Fruit fly (Drosophila melanogaster) whole organism, embryonic: ENCODE measurements around the gene CG33160.
A peak's percentile ranks its signal among the peaks of the same experiment; 100 is the strongest.

Experiments
- Aef1 ChIP-seq: fragments of 200-800 bp; sonication (Bioruptor generic); IDR thresholded peaks from 3 replicates; pipeline ENCODE4 v1.3.6; 2022; ENCODE audit warnings: missing biosample characterization, missing genetic modification characterization
- Atf-2 ChIP-seq: fragments of 200-800 bp; sonication (Bioruptor generic); optimal IDR thresholded peaks from 2 replicates; lab custom pipeline; 2016; ENCODE audit warnings: missing biosample characterization, missing genetic modification characterization
- CG10147 ChIP-seq: fragments of 200-800 bp; sonication (Bioruptor generic); optimal IDR thresholded peaks from 2 replicates; lab custom pipeline; 2019; ENCODE audit warnings: missing biosample characterization, mild to moderate bottlenecking, missing genetic modification characterization, moderate library complexity
- CG11247 ChIP-seq: fragments of 200-800 bp; sonication (Bioruptor generic); IDR thresholded peaks from 2 replicates; pipeline ENCODE4 v1.3.6; 2022; ENCODE audit warnings: missing biosample characterization, missing genetic modification characterization
- CG11723 ChIP-seq: fragments of 200-800 bp; sonication (Bioruptor generic); optimal IDR thresholded peaks from 2 replicates; lab custom pipeline; 2017; ENCODE audit warnings: missing biosample characterization, mild to moderate bottlenecking, missing genetic modification characterization
- CG1233 ChIP-seq: fragments of 200-800 bp; sonication (Bioruptor generic); optimal IDR thresholded peaks from 4 replicates; lab custom pipeline; 2018; ENCODE audit warnings: missing biosample characterization, mild to moderate bottlenecking, missing genetic modification characterization
- CG12391 ChIP-seq: fragments of 200-800 bp; sonication (Bioruptor generic); optimal IDR thresholded peaks from 3 replicates; lab custom pipeline; 2018; ENCODE audit warnings: missing biosample characterization, mild to moderate bottlenecking, missing genetic modification characterization, moderate library complexity
- CG13624 ChIP-seq: fragments of 200-800 bp; sonication (Bioruptor generic); optimal IDR thresholded peaks from 2 replicates; lab custom pipeline; 2016; ENCODE audit warnings: missing biosample characterization, missing genetic modification characterization
- CG14441 ChIP-seq: fragments of 200-800 bp; sonication (Bioruptor generic); IDR thresholded peaks from 2 replicates; pipeline ENCODE4 v1.3.6; 2022; ENCODE audit warnings: missing biosample characterization, missing genetic modification characterization
- CG18619 ChIP-seq: fragments of 200-800 bp; sonication (Bioruptor generic); optimal IDR thresholded peaks from 3 replicates; lab custom pipeline; 2017; ENCODE audit warnings: missing biosample characterization, mild to moderate bottlenecking, missing genetic modification characterization
- CG2120 ChIP-seq: fragments of 200-800 bp; sonication (Bioruptor generic); optimal IDR thresholded peaks from 3 replicates; lab custom pipeline; 2016; ENCODE audit warnings: missing biosample characterization, missing genetic modification characterization
- CG2875 ChIP-seq: fragments of 200-800 bp; sonication (Bioruptor generic); optimal IDR thresholded peaks from 2 replicates; lab custom pipeline; 2017; ENCODE audit warnings: missing biosample characterization, mild to moderate bottlenecking, missing genetic modification characterization, missing genetic modification reagents
- CG31441 ChIP-seq: fragments of 200-800 bp; sonication (Bioruptor generic); IDR thresholded peaks from 2 replicates; pipeline ENCODE4 v1.3.6; 2022; ENCODE audit warnings: missing biosample characterization, missing genetic modification characterization
- CG4404 ChIP-seq: fragments of 200-800 bp; sonication (Bioruptor generic); IDR thresholded peaks from 2 replicates; pipeline ENCODE4 v1.3.6; 2022; ENCODE audit warnings: missing biosample characterization, missing genetic modification characterization
- CG8388 ChIP-seq: fragments of 200-800 bp; sonication (Bioruptor generic); optimal IDR thresholded peaks from 2 replicates; lab custom pipeline; 2019; ENCODE audit warnings: missing biosample characterization, mild to moderate bottlenecking, missing genetic modification characterization, moderate library complexity
- CG8944 ChIP-seq: fragments of 200-800 bp; sonication (Bioruptor generic); optimal IDR thresholded peaks from 3 replicates; lab custom pipeline; 2016; ENCODE audit warnings: missing biosample characterization, missing genetic modification characterization
- CG9876 ChIP-seq: fragments of 200-800 bp; sonication (Bioruptor generic); optimal IDR thresholded peaks from 2 replicates; lab custom pipeline; 2016; ENCODE audit warnings: missing biosample characterization, missing genetic modification characterization
- Chrac-16 ChIP-seq: fragments of 200-800 bp; sonication (Bioruptor generic); optimal IDR thresholded peaks from 3 replicates; lab custom pipeline; 2016; ENCODE audit warnings: missing biosample characterization, missing genetic modification characterization
- Dad ChIP-seq: fragments of 200-800 bp; sonication (Bioruptor generic); optimal IDR thresholded peaks from 3 replicates; lab custom pipeline; 2016; ENCODE audit warnings: missing biosample characterization, missing genetic modification characterization
- ERR ChIP-seq: fragments of 200-800 bp; sonication (Bioruptor generic); optimal IDR thresholded peaks from 2 replicates; lab custom pipeline; 2016; ENCODE audit warnings: missing biosample characterization, missing genetic modification characterization
- Fer1 ChIP-seq: fragments of 200-800 bp; sonication (Bioruptor generic); optimal IDR thresholded peaks from 2 replicates; lab custom pipeline; 2017; ENCODE audit warnings: missing biosample characterization, mild to moderate bottlenecking, missing genetic modification characterization
- Hmr ChIP-seq: fragments of 200-800 bp; sonication (Bioruptor generic); optimal IDR thresholded peaks from 3 replicates; lab custom pipeline; 2017; ENCODE audit warnings: mild to moderate bottlenecking, missing biosample characterization, missing genetic modification reagents, missing genetic modification characterization
- Myb ChIP-seq: fragments of 200-800 bp; sonication (Bioruptor generic); optimal IDR thresholded peaks from 2 replicates; lab custom pipeline; 2016; ENCODE audit warnings: missing biosample characterization, missing genetic modification characterization
- NC2β ChIP-seq: fragments of 200-800 bp; sonication (Bioruptor generic); optimal IDR thresholded peaks from 2 replicates; lab custom pipeline; 2016; ENCODE audit warnings: missing biosample characterization, missing genetic modification characterization
- NFAT ChIP-seq: fragments of 200-800 bp; sonication (Bioruptor generic); IDR thresholded peaks from 2 replicates; pipeline ENCODE4 v1.3.6; 2022; ENCODE audit warnings: missing biosample characterization, missing genetic modification characterization
- Six4 ChIP-seq: fragments of 200-800 bp; sonication (Bioruptor generic); optimal IDR thresholded peaks from 2 replicates; lab custom pipeline; 2016; ENCODE audit warnings: missing biosample characterization, missing genetic modification characterization
- TFAM ChIP-seq: fragments of 200-800 bp; sonication (Bioruptor generic); optimal IDR thresholded peaks from 2 replicates; lab custom pipeline; 2017; ENCODE audit warnings: missing biosample characterization, missing genetic modification characterization, inconsistent platforms
- Usf ChIP-seq: fragments of 200-800 bp; sonication (Bioruptor generic); optimal IDR thresholded peaks from 2 replicates; lab custom pipeline; 2017; ENCODE audit warnings: missing genotype, missing biosample characterization, missing genetic modification characterization
- ab ChIP-seq: fragments of 200-800 bp; sonication (Bioruptor generic); optimal IDR thresholded peaks from 2 replicates; lab custom pipeline; 2016; ENCODE audit warnings: missing biosample characterization, missing genetic modification characterization
- ac ChIP-seq: fragments of 200-800 bp; sonication (Bioruptor generic); optimal IDR thresholded peaks from 3 replicates; lab custom pipeline; 2017; ENCODE audit warnings: missing biosample characterization, mild to moderate bottlenecking, missing genetic modification characterization
- ara ChIP-seq: fragments of 200-800 bp; sonication (Bioruptor generic); IDR thresholded peaks from 2 replicates; pipeline ENCODE4 v1.3.6; 2022; ENCODE audit warnings: missing biosample characterization, missing genetic modification characterization
- bigmax ChIP-seq: fragments of 200-800 bp; sonication (Bioruptor generic); optimal IDR thresholded peaks from 2 replicates; lab custom pipeline; 2018; ENCODE audit warnings: missing biosample characterization, mild to moderate bottlenecking, missing genetic modification characterization
- cato ChIP-seq: fragments of 200-800 bp; sonication (Bioruptor generic); optimal IDR thresholded peaks from 2 replicates; lab custom pipeline; 2016; ENCODE audit warnings: missing biosample characterization, missing genetic modification characterization, borderline replicate concordance
- dmrt99B ChIP-seq: fragments of 200-800 bp; sonication (Bioruptor generic); optimal IDR thresholded peaks from 2 replicates; lab custom pipeline; 2018; ENCODE audit warnings: missing biosample characterization, mild to moderate bottlenecking, missing genetic modification characterization, moderate library complexity
- dysf ChIP-seq: fragments of 200-800 bp; sonication (Bioruptor generic); IDR thresholded peaks from 3 replicates; pipeline ENCODE4 v1.3.6; 2022; ENCODE audit warnings: missing biosample characterization, missing genetic modification characterization
- ewg ChIP-seq: fragments of 200-800 bp; sonication (Bioruptor generic); optimal IDR thresholded peaks from 3 replicates; lab custom pipeline; 2017; ENCODE audit warnings: mild to moderate bottlenecking, missing biosample characterization, missing genetic modification reagents, missing genetic modification characterization
- fd64A ChIP-seq: fragments of 200-800 bp; sonication (Bioruptor generic); optimal IDR thresholded peaks from 3 replicates; lab custom pipeline; 2018; ENCODE audit warnings: missing biosample characterization, mild to moderate bottlenecking, missing genetic modification characterization
- fu2 ChIP-seq: fragments of 200-800 bp; sonication (Bioruptor generic); optimal IDR thresholded peaks from 2 replicates; lab custom pipeline; 2016; ENCODE audit warnings: missing biosample characterization, missing genetic modification characterization
- hbn ChIP-seq: fragments of 200-800 bp; sonication (Bioruptor generic); IDR thresholded peaks from 2 replicates; pipeline ENCODE4 v1.3.6; 2022; ENCODE audit warnings: missing biosample characterization, missing genetic modification characterization; ENCODE audit not compliant: partially characterized antibody
- ind ChIP-seq: fragments of 200-800 bp; sonication (Bioruptor generic); optimal IDR thresholded peaks from 3 replicates; lab custom pipeline; 2016; ENCODE audit warnings: missing biosample characterization, missing genetic modification characterization
- ken ChIP-seq: fragments of 200-800 bp; sonication (Bioruptor generic); IDR thresholded peaks from 3 replicates; pipeline ENCODE4 v1.3.6; 2022; ENCODE audit warnings: missing biosample characterization, missing genetic modification characterization
- maf-S ChIP-seq: fragments of 200-800 bp; sonication (Bioruptor generic); optimal IDR thresholded peaks from 2 replicates; lab custom pipeline; 2016; ENCODE audit warnings: missing biosample characterization, missing genetic modification characterization
- nom ChIP-seq: fragments of 200-800 bp; sonication (Bioruptor generic); optimal IDR thresholded peaks from 2 replicates; lab custom pipeline; 2017; ENCODE audit warnings: missing biosample characterization, missing genetic modification characterization, mild to moderate bottlenecking, moderate library complexity, missing genetic modification reagents
- onecut ChIP-seq: fragments of 200-800 bp; sonication (Bioruptor generic); IDR thresholded peaks from 2 replicates; pipeline ENCODE4 v1.3.6; 2022; ENCODE audit warnings: missing biosample characterization, missing genetic modification characterization
- ranshi ChIP-seq: fragments of 200-800 bp; sonication (Bioruptor generic); IDR thresholded peaks from 2 replicates; pipeline ENCODE4 v1.3.6; 2022; ENCODE audit warnings: missing biosample characterization, missing genetic modification characterization
- rib ChIP-seq: fragments of 200-800 bp; sonication (Bioruptor generic); IDR thresholded peaks from 2 replicates; pipeline ENCODE4 v1.3.6; 2022; ENCODE audit warnings: missing biosample characterization, missing genetic modification characterization
- sr ChIP-seq: fragments of 200-800 bp; sonication (Bioruptor generic); IDR thresholded peaks from 3 replicates; pipeline ENCODE4 v1.3.6; 2022; ENCODE audit warnings: missing biosample characterization, missing genetic modification characterization
- stc ChIP-seq: fragments of 200-800 bp; sonication (Bioruptor generic); IDR thresholded peaks from 2 replicates; pipeline ENCODE4 v1.3.6; 2022; ENCODE audit warnings: missing biosample characterization, missing genetic modification characterization
- stwl ChIP-seq: fragments of 200-800 bp; sonication (Bioruptor generic); optimal IDR thresholded peaks from 3 replicates; lab custom pipeline; 2018; ENCODE audit warnings: missing biosample characterization, mild to moderate bottlenecking, missing genetic modification characterization, moderate library complexity
- tio ChIP-seq: fragments of 200-800 bp; sonication (Bioruptor generic); optimal IDR thresholded peaks from 2 replicates; lab custom pipeline; 2017; ENCODE audit warnings: missing biosample characterization, missing genetic modification characterization, inconsistent platforms
- tup ChIP-seq: fragments of 200-800 bp; sonication (Bioruptor generic); optimal IDR thresholded peaks from 2 replicates; lab custom pipeline; 2016; ENCODE audit warnings: missing biosample characterization, mild to moderate bottlenecking, missing genetic modification characterization, moderate library complexity
- zfh1 ChIP-seq: fragments of 200-800 bp; sonication (Bioruptor generic); IDR thresholded peaks from 3 replicates; pipeline ENCODE4 v1.3.6; 2022; ENCODE audit warnings: missing biosample characterization, missing genetic modification characterization

The CG33160 gene

dm6 chr3L:3179474-3179873, 26.7 kb downstream of the CG33160 start (continued):
- TF ChIP-seq Dad (GFP tag; lab: Kevin White, UChicago) (peak; percentile 78), Hmr (GFP tag; lab: Kevin White, UChicago) (peak; percentile 89), CG10147 (GFP tag; lab: Kevin White, UChicago) (no peak), stwl (tag; lab: Kevin White, UChicago) (no peak), fd64A (GFP tag; lab: Kevin White, UChicago) (peak; percentile 57), Fer1 (GFP tag; lab: Kevin White, UChicago) (no peak), ab (peak; percentile 46), Myb (GFP tag; lab: Kevin White, UChicago) (peak; percentile 48), zfh1 (peak; percentile 89), bigmax (GFP tag; lab: Kevin White, UChicago) (peak; percentile 19), Usf (peak; percentile 45), Aef1 (peak; percentile 84), Six4 (GFP tag; lab: Kevin White, UChicago) (peak; percentile 82), onecut (GFP tag; lab: Robert Waterston, UW) (peak; percentile 80), cato (GFP tag; lab: Kevin White, UChicago) (peak; percentile 45), hbn (GFP tag; lab: Robert Waterston, UW) (no peak), tup (GFP tag; lab: Kevin White, UChicago) (peak; percentile 68), CG9876 (GFP tag; lab: Kevin White, UChicago) (no peak), fu2 (GFP tag; lab: Kevin White, UChicago) (peak; percentile 43), ind (GFP tag; lab: Kevin White, UChicago) (peak; percentile 85), CG11247 (peak; percentile 86), CG12391 (peak; percentile 87), CG8944 (GFP tag; lab: Kevin White, UChicago) (peak; percentile 22), maf-S (GFP tag; lab: Kevin White, UChicago) (peak; percentile 80), CG4404 (GFP tag; lab: Robert Waterston, UW) (peak; percentile 74), CG14441 (GFP tag; lab: Robert Waterston, UW) (peak; percentile 93), nom (GFP tag; lab: Kevin White, UChicago) (peak; percentile 86), NC2β (GFP tag; lab: Kevin White, UChicago) (peak; percentile 52), CG11723 (peak; percentile 68), CG13624 (GFP tag; lab: Kevin White, UChicago) (peak; percentile 78), ewg (GFP tag; lab: Kevin White, UChicago) (peak; percentile 59), CG2875 (GFP tag; lab: Kevin White, UChicago) (peak; percentile 83), TFAM (GFP tag; lab: Kevin White, UChicago) (peak; percentile 27), sr (GFP tag; lab: Robert Waterston, UW) (peak; percentile 46; the same call in 1 of the 3 replicates), ranshi (GFP tag; lab: Robert Waterston, UW) (peak; percentile 91), NFAT (GFP tag; lab: Robert Waterston, UW) (peak; percentile 86), ac (GFP tag; lab: Kevin White, UChicago) (peak; percentile 26), tio (GFP tag; lab: Kevin White, UChicago) (no peak), rib (GFP tag; lab: Robert Waterston, UW) (0 out of 2 replicates have a peak, but pooled peaks have one; percentile 40), Atf-2 (GFP tag; lab: Kevin White, UChicago) (peak; percentile 58), CG2120 (peak; percentile 87), Chrac-16 (GFP tag; lab: Kevin White, UChicago) (peak; percentile 81), CG18619 (GFP tag; lab: Kevin White, UChicago) (peak; percentile 82), stc (GFP tag; lab: Robert Waterston, UW) (peak; percentile 85), ken (GFP tag; lab: Robert Waterston, UW) (peak; percentile 71; the same call in 2 of the 3 replicates), dysf (peak; percentile 93), ara (GFP tag; lab: Robert Waterston, UW) (peak; percentile 89), CG31441 (GFP tag; lab: Robert Waterston, UW) (no peak), CG8388 (GFP tag; lab: Kevin White, UChicago) (peak; percentile 84), CG1233 (GFP tag; lab: Kevin White, UChicago) (peak; percentile 89), ERR (peak; percentile 62), dmrt99B (tag; lab: Kevin White, UChicago) (no peak)
